Worm (Caenorhabditis elegans): Measurements from ENCODE around the gene zmp-1.

- no peak for TF ChIP-seq nhr-77 (tag; optimal IDR thresholded peaks at IDR 0.05)
- no peak for TF ChIP-seq unc-30 (tag; optimal IDR thresholded peaks at IDR 0.05)
- no peak for TF ChIP-seq ceh-8 (GFP tag; optimal IDR thresholded peaks at IDR 0.05)
- no peak for TF ChIP-seq nhr-90 (tag; optimal IDR thresholded peaks at IDR 0.05; ENCODE audit: poor library complexity)
Observed at ce11 chrIII:5906749-5907148, 26.0 kb downstream of the zmp-1 start, which contains the start of gene erd-2.2.

Data from whole organism, L1 larva.